Worm (Caenorhabditis elegans): Measurements from ENCODE around the gene fbxl-5.
A peak's percentile ranks its signal among the peaks of the same experiment; 100 is the strongest.

fbxl-5 gene

DNA sequence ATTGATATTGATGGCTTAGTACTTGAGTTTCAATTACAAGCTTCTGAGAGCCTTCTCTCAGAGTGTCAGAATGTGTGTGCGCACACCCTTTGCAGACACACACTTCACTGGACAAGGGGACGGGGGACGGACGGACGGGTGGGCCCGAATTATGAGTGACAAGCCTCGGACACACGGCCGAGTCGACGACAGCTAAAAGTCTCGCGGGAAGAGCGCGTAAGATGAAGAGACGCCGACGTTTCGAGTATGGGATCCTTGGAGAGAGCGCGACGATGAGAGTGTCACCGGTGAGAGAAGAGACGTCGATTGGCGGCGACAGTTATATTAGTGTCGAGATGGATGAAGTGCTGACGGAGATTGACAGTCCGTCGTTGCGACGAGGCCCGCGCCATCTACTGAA lies 3.2 kb downstream of the fbxl-5 start (continued):
- no peak for TF ChIP-seq jun-1 (tag; optimal IDR thresholded peaks at IDR 0.05)
- peak; percentile 19 for TF ChIP-seq nhr-47 (tag; optimal IDR thresholded peaks at IDR 0.05)
- TF ChIP-seq ceh-82 (tag; optimal IDR thresholded peaks at IDR 0.05) = no peak
- TF ChIP-seq skn-1 (tag; optimal IDR thresholded peaks at IDR 0.05) = no peak
- no peak for TF ChIP-seq ama-1 (optimal IDR thresholded peaks at IDR 0.05)
- TF ChIP-seq unc-30 (tag; optimal IDR thresholded peaks at IDR 0.05) = no peak

DNA sequence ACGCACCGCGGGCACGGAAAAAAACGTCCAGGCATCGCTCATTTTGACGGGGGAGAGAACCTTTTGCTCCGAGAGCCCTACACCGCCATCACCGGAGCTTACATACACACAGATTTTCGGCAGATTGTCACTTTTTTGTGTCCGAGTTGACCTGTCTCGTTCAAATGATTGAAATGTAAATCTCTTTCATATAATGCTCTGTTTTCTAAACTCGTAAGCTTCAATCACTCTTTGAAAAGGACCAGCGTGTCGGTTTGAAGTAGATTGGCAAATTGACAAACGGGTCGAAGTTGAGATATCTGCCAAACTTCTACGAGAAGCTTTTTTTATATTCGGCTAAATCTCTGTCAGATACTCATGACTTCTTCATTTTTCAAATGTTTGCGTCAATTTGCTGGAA lies 4.4 kb downstream of the fbxl-5 start:
- no peak for TF ChIP-seq skn-1 (tag; optimal IDR thresholded peaks at IDR 0.05)

DNA sequence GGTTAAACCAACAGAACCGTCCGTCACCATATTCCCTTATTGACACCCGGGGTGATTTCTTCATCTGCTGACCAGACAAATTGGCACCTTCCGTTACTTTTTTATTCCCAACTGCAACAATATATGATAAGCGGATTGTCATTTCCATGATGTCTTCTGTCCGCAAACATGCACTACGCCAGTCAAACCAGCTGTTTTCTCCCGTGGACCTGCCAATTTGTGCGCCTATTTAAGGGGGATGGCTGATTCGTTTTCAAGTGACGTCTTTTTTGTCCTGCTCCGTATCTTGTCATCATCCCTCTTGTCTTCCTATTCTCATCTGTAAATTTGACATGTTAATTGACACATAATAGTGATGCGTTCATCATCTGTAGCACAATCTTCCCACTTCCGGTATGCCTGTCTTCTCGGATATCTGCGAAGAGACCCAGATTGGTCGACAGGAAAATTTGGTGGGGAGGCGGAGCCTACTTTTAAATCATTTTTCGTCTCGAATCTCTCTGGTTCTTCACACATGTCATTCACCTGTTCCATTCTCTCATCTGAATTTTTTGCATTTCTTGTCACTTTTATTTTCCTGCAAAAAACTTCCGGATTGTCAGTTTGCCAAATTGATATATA lies 5.4 kb downstream of the fbxl-5 start:
- no peak for TF ChIP-seq lin-14 (GFP tag; optimal IDR thresholded peaks at IDR 0.05)
- TF ChIP-seq ceh-82 (tag; optimal IDR thresholded peaks at IDR 0.05) = no peak
- TF ChIP-seq mep-1 (tag; optimal IDR thresholded peaks at IDR 0.05) = no peak
- TF ChIP-seq nhr-19 (GFP tag; conservative IDR thresholded peaks at IDR 0.05) = no peak
- no peak for TF ChIP-seq ces-1 (GFP tag; optimal IDR thresholded peaks at IDR 0.05)
- no peak for TF ChIP-seq isw-1 (GFP tag; IDR thresholded peaks at IDR 0.05)
- TF ChIP-seq egl-27 (tag; optimal IDR thresholded peaks at IDR 0.05) = no peak
- TF ChIP-seq elt-3 (tag; optimal IDR thresholded peaks at IDR 0.05) = no peak
- no peak for TF ChIP-seq snpc-4 (tag; optimal IDR thresholded peaks at IDR 0.05)
- TF ChIP-seq lin-39 (tag; optimal IDR thresholded peaks at IDR 0.05) = no peak
- TF ChIP-seq C04F5.9 (tag; optimal IDR thresholded peaks at IDR 0.05) = no peak
- TF ChIP-seq ztf-4 (tag; optimal IDR thresholded peaks at IDR 0.05) = no peak
- TF ChIP-seq nhr-20 (tag; optimal IDR thresholded peaks at IDR 0.05) = no peak
- TF ChIP-seq xbp-1 (tag; optimal IDR thresholded peaks at IDR 0.05) = no peak

DNA sequence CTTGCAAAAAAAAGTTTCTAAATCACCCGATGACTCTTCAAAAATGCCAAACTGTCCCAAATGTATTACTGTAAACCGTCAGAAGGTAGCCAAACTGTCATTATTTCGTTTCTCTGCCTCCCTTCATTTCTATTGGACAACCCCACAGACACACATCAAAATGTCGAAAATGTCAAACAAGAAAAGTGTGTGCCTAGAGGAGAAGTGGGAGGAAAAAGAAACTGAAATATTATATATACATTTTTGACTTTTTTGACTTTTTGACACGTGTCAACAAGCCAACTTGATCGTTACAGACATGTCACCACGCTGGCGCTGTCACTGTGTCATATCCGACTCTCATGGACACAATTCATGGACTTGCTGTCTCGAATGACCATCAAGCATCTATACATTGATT lies 7.0 kb downstream of the fbxl-5 start:
- TF ChIP-seq C04F5.9 (tag; optimal IDR thresholded peaks at IDR 0.05) = no peak
- no peak for TF ChIP-seq lin-35 (GFP tag; optimal IDR thresholded peaks at IDR 0.05)
- TF ChIP-seq fkh-8 (tag; optimal IDR thresholded peaks at IDR 0.05) = no peak
- TF ChIP-seq mef-2 (tag; optimal IDR thresholded peaks at IDR 0.05) = no peak
- TF ChIP-seq hlh-17 (GFP tag; optimal IDR thresholded peaks at IDR 0.05; ENCODE audit: borderline replicate concordance) = no peak
- no peak for TF ChIP-seq unc-30 (tag; optimal IDR thresholded peaks at IDR 0.05)
- no peak for TF ChIP-seq nhr-84 (tag; optimal IDR thresholded peaks at IDR 0.05)

DNA sequence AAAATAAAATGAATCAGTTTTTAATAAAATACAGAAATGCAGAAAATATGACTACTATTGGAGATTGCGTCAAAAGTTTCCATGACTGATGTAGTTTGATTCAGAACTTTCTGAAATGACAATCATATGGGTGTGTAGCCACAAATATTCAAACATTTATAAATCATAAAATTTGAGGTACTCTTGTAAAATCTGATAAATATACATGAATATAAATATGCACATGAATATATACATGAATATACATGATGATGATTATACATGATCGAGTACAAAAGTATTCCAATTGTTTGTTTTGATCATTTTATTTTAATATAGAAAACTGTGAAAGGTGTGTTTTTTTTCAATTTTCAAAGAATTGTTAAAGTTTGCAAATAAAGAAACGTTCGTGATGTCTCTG lies 11.8 kb downstream of the fbxl-5 start, which contains the start of gene T05B11.4:
Gene T05B11.4, minus strand, starts transcription at position 101 of the 400 bp plus-strand sequence.
- TF ChIP-seq aly-2 (tag; optimal IDR thresholded peaks at IDR 0.05) = no peak
- TF ChIP-seq lin-15B (tag; optimal IDR thresholded peaks at IDR 0.05) = no peak
- no peak for TF ChIP-seq fkh-10 (GFP tag; optimal IDR thresholded peaks at IDR 0.05)
- TF ChIP-seq tbx-2 (tag; optimal IDR thresholded peaks at IDR 0.05) = no peak

DNA sequence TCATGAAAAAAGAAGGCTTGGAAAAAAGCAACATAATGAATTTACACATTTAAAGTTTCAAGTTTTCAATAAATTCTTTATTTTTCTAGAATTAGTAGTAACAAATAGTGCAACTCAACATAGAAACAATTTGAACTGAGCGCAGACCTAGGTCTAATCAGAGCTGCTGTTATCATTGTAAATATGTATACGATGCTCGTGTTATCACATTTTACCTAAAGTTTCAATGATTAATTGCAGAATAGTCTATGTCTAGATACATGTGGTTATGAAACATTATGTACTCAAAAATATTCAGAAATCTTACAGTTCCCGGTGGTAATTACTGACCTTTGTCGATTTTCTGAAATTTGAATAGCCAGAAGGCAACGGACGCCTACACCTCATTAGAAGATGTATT lies 13.3 kb downstream of the fbxl-5 start:
- TF ChIP-seq elt-2 (tag; optimal IDR thresholded peaks at IDR 0.05) (peak; percentile 38), xbp-1 (tag; optimal IDR thresholded peaks at IDR 0.05) (no peak), nhr-85 (tag) (no peak), grh-1 (GFP tag; IDR thresholded peaks at IDR 0.05) (no peak)

DNA sequence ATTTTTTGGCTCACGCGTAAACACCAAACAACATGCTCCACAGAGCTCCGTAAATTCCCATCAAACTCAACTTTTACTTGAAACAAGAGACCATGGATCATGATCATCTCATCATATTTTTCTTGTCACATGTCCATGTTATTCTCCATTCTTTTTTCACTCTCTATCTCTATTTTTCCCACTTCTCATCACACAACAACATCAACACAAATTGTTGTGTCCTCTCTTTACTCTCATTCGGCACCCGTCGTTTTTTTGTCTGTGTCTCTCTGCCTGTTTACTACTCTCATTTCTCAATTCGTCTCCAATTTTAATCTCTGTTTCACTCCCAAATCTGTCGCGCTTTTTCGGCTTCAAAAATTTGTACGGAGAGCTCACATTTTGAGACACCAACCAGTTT lies 16.6 kb downstream of the fbxl-5 start:
- TF ChIP-seq tbx-2 (tag; optimal IDR thresholded peaks at IDR 0.05) = peak; percentile 56
- TF ChIP-seq ceh-8 (GFP tag; optimal IDR thresholded peaks at IDR 0.05) = no peak
- peak; percentile 44 for TF ChIP-seq unc-130 (tag; optimal IDR thresholded peaks at IDR 0.05)
- no peak for TF ChIP-seq ceh-90 (tag; optimal IDR thresholded peaks at IDR 0.05)
- TF ChIP-seq pqm-1 (tag; optimal IDR thresholded peaks at IDR 0.05) = no peak
- no peak for TF ChIP-seq F16B12.6 (tag; optimal IDR thresholded peaks at IDR 0.05)
- TF ChIP-seq nhr-90 (tag; optimal IDR thresholded peaks at IDR 0.05; ENCODE audit: poor library complexity) = no peak
- peak; percentile 72 for TF ChIP-seq mep-1 (tag; optimal IDR thresholded peaks at IDR 0.05)
- no peak for TF ChIP-seq nhr-84 (tag; optimal IDR thresholded peaks at IDR 0.05)
- TF ChIP-seq sptf-1 (tag; optimal IDR thresholded peaks at IDR 0.05) = no peak
- TF ChIP-seq dpl-1 (GFP tag; optimal IDR thresholded peaks at IDR 0.05) = peak; percentile 31 to 59 (median 53)
- no peak for TF ChIP-seq alr-1 (tag; optimal IDR thresholded peaks at IDR 0.05; ENCODE audit: borderline replicate concordance)
- TF ChIP-seq ets-5 (GFP tag; IDR thresholded peaks at IDR 0.05) = no peak
- TF ChIP-seq Y116A8C.19 (tag; optimal IDR thresholded peaks at IDR 0.05; ENCODE audit: borderline replicate concordance) = no peak
- no peak for TF ChIP-seq nhr-237 (tag; optimal IDR thresholded peaks at IDR 0.05)

Data from whole organism, L1 larva.